Fruit fly (Drosophila melanogaster) whole organism: ENCODE measurements around the gene CG9915.

Experiments
- psq ChIP-seq: fragments of >200 bp; optimal IDR thresholded peaks from 2 replicates; lab custom pipeline; 2017
- usp ChIP-seq: fragments of >200 bp; optimal IDR thresholded peaks from 2 replicates; lab custom pipeline; 2017; ENCODE audit warnings: missing biosample characterization, missing genetic modification characterization, mixed read lengths

- no peak for TF ChIP-seq psq (lab: Kevin White, UChicago)
- TF ChIP-seq usp, result no peak
Measured at dm6 chrX:16279340-16279941, 33.5 kb downstream of the CG9915 start.
